Worm (Caenorhabditis elegans) whole organism, L1 larva: Measurements from ENCODE around the gene ceh-48.

Experiments used
- C34B4.2 ChIP-seq: sonication (generic microtip); optimal IDR thresholded peaks from 2 replicates; lab custom pipeline; 2017; ENCODE audit warnings: mild to moderate bottlenecking, missing genetic modification characterization, missing compliant biosample characterization
- F16B12.6 ChIP-seq: fragments of 150-350 bp; optimal IDR thresholded peaks from 2 replicates; lab custom pipeline; 2014; ENCODE audit warnings: missing biosample characterization, missing genetic modification characterization
- ceh-8 ChIP-seq: fragments of 200-800 bp; sonication (Bioruptor generic); optimal IDR thresholded peaks from 2 replicates; lab custom pipeline; 2018; ENCODE audit warnings: mild to moderate bottlenecking, missing genetic modification characterization, moderate library complexity, missing compliant biosample characterization
- ceh-88 ChIP-seq: fragments of 200-800 bp; sonication (Bioruptor generic); IDR thresholded peaks from 2 replicates; pipeline ENCODE4 v1.3.6; 2022; ENCODE audit warnings: missing genetic modification characterization, missing compliant biosample characterization
- ceh-90 ChIP-seq: sonication (generic microtip); optimal IDR thresholded peaks from 2 replicates; lab custom pipeline; 2016; ENCODE audit warnings: missing genetic modification characterization, missing compliant biosample characterization
- dpl-1 ChIP-seq, 3 experiments: fragments of 150-350 bp in 2 of 3; sonication (generic microtip) in 1 of 3; optimal IDR thresholded peaks; 2 replicates each; lab custom pipeline; 2014 to 2017; ENCODE audit warnings: missing biosample characterization in 3 of 3, missing genetic modification characterization in 3 of 3, missing genetic modification reagents in 3 of 3
- egl-13 ChIP-seq: sonication (generic microtip); optimal IDR thresholded peaks from 2 replicates; lab custom pipeline; 2016; ENCODE audit warnings: missing genotype, missing genetic modification reagents, missing genetic modification characterization, missing compliant biosample characterization
- elt-2 ChIP-seq: sonication (generic microtip); optimal IDR thresholded peaks from 2 replicates; lab custom pipeline; 2016; ENCODE audit warnings: missing genetic modification characterization, mild to moderate bottlenecking, inconsistent platforms, missing compliant biosample characterization, missing genetic modification reagents
- fkh-10 ChIP-seq: sonication (generic microtip); optimal IDR thresholded peaks from 2 replicates; lab custom pipeline; 2017; ENCODE audit warnings: missing biosample characterization, missing genetic modification reagents, missing genetic modification characterization
- fos-1 ChIP-seq: fragments of 150-350 bp; optimal IDR thresholded peaks from 2 replicates; lab custom pipeline; 2014; ENCODE audit warnings: missing biosample characterization, missing genetic modification characterization
- grh-1 ChIP-seq: fragments of 200-800 bp; sonication (Bioruptor generic); IDR thresholded peaks from 2 replicates; pipeline ENCODE4 v1.3.6; 2022; ENCODE audit warnings: missing genetic modification reagents, missing genetic modification characterization, missing compliant biosample characterization
- hlh-17 ChIP-seq: fragments of 200-800 bp; sonication (Bioruptor generic); optimal IDR thresholded peaks from 2 replicates; lab custom pipeline; 2018; ENCODE audit warnings: missing genetic modification characterization, mild to moderate bottlenecking, missing compliant biosample characterization, moderate library complexity, borderline replicate concordance
- isw-1 ChIP-seq: fragments of 200-800 bp; sonication (Bioruptor generic); IDR thresholded peaks from 2 replicates; pipeline ENCODE4 v1.3.6; 2022; ENCODE audit warnings: missing genetic modification characterization, missing compliant biosample characterization
- lin-13 ChIP-seq: fragments of 150-350 bp; optimal IDR thresholded peaks from 2 replicates; lab custom pipeline; 2014; ENCODE audit warnings: missing biosample characterization, missing genetic modification reagents, missing genetic modification characterization
- lin-14 ChIP-seq: fragments of 200-800 bp; sonication (Bioruptor generic); optimal IDR thresholded peaks from 2 replicates; lab custom pipeline; 2018; ENCODE audit warnings: mild to moderate bottlenecking, missing genetic modification characterization, moderate library complexity, missing compliant biosample characterization
- lin-15B ChIP-seq: fragments of 150-350 bp; sonication (generic microtip); optimal IDR thresholded peaks from 3 replicates; lab custom pipeline; 2014; ENCODE audit warnings: missing biosample characterization, missing genetic modification characterization
- lin-39 ChIP-seq: fragments of 150-350 bp; optimal IDR thresholded peaks from 2 replicates; lab custom pipeline; 2014; ENCODE audit warnings: missing biosample characterization, missing genetic modification reagents, missing genetic modification characterization
- mab-9 ChIP-seq: fragments of 200-800 bp; sonication (Bioruptor generic); IDR thresholded peaks from 2 replicates; pipeline ENCODE4 v1.3.6; 2022; ENCODE audit warnings: missing genetic modification reagents, missing genetic modification characterization, missing compliant biosample characterization
- mdl-1 ChIP-seq, 2 experiments: fragments of 150-350 bp; optimal IDR thresholded peaks; 2 replicates each; lab custom pipeline; 2014 to 2017; ENCODE audit warnings: missing biosample characterization in 2 of 2, missing genetic modification characterization in 2 of 2, inconsistent platforms in 1 of 2
- nhr-19 ChIP-seq: fragments of 200-800 bp; sonication (Bioruptor generic); conservative IDR thresholded peaks from 2 replicates; pipeline ENCODE4 v1.3.6; 2022; ENCODE audit warnings: missing genetic modification characterization, missing compliant biosample characterization
- nhr-237 ChIP-seq: fragments of 150-350 bp; optimal IDR thresholded peaks from 2 replicates; lab custom pipeline; 2014; ENCODE audit warnings: missing biosample characterization, missing genetic modification characterization
- nhr-28 ChIP-seq: fragments of 150-350 bp; optimal IDR thresholded peaks from 2 replicates; lab custom pipeline; 2014; ENCODE audit warnings: missing biosample characterization, missing genetic modification characterization
- nhr-47 ChIP-seq: sonication (generic microtip); optimal IDR thresholded peaks from 2 replicates; lab custom pipeline; 2016; ENCODE audit warnings: mild to moderate bottlenecking, missing genetic modification characterization, moderate library complexity, missing compliant biosample characterization
- nhr-76 ChIP-seq: sonication (generic microtip); optimal IDR thresholded peaks from 2 replicates; lab custom pipeline; 2017; ENCODE audit warnings: missing biosample characterization, missing genetic modification characterization
- nhr-77 ChIP-seq: fragments of 150-350 bp; optimal IDR thresholded peaks from 2 replicates; lab custom pipeline; 2014; ENCODE audit warnings: missing biosample characterization, missing genetic modification characterization
- nhr-85 ChIP-seq: sonication (generic microtip); peaks from one replicate; lab custom pipeline; 2016; ENCODE audit warnings: missing genetic modification characterization, inconsistent platforms, missing compliant biosample characterization
- nhr-90 ChIP-seq: sonication (generic microtip); optimal IDR thresholded peaks from 2 replicates; lab custom pipeline; 2016; ENCODE audit warnings: mild to moderate bottlenecking, missing genetic modification characterization, missing compliant biosample characterization; ENCODE audit not compliant: poor library complexity
- pax-3 ChIP-seq: fragments of 200-800 bp; sonication (Bioruptor generic); optimal IDR thresholded peaks from 2 replicates; lab custom pipeline; 2018; ENCODE audit warnings: mild to moderate bottlenecking, missing genetic modification characterization, moderate library complexity, missing compliant biosample characterization
- skn-1 ChIP-seq: fragments of 150-350 bp; optimal IDR thresholded peaks from 2 replicates; lab custom pipeline; 2014; ENCODE audit warnings: missing biosample characterization, missing genetic modification characterization
- snpc-4 ChIP-seq: fragments of 150-350 bp; optimal IDR thresholded peaks from 2 replicates; lab custom pipeline; 2014; ENCODE audit warnings: missing biosample characterization, missing genetic modification characterization
- snu-23 ChIP-seq: sonication (generic microtip); optimal IDR thresholded peaks from 2 replicates; lab custom pipeline; 2016; ENCODE audit warnings: missing genetic modification characterization, missing compliant biosample characterization
- sox-4 ChIP-seq: sonication (generic microtip); optimal IDR thresholded peaks from 2 replicates; lab custom pipeline; 2016; ENCODE audit warnings: missing genetic modification characterization, missing compliant biosample characterization
- sup-37 ChIP-seq: fragments of 200-800 bp; sonication (Bioruptor generic); optimal IDR thresholded peaks from 2 replicates; lab custom pipeline; 2018; ENCODE audit warnings: mild to moderate bottlenecking, missing genetic modification characterization, missing compliant biosample characterization
- swsn-7 ChIP-seq: sonication (generic microtip); optimal IDR thresholded peaks from 2 replicates; lab custom pipeline; 2016; ENCODE audit warnings: missing genetic modification characterization, missing compliant biosample characterization
- tbx-2 ChIP-seq: sonication (generic microtip); optimal IDR thresholded peaks from 2 replicates; lab custom pipeline; 2016; ENCODE audit warnings: missing genetic modification characterization, missing compliant biosample characterization
- tlp-1 ChIP-seq: fragments of 150-350 bp; optimal IDR thresholded peaks from 2 replicates; lab custom pipeline; 2014; ENCODE audit warnings: missing biosample characterization, missing genetic modification characterization
- unc-130 ChIP-seq: fragments of 150-350 bp; optimal IDR thresholded peaks from 2 replicates; lab custom pipeline; 2017; ENCODE audit warnings: missing biosample characterization, missing genetic modification characterization, inconsistent platforms
- unc-30 ChIP-seq: sonication (generic microtip); optimal IDR thresholded peaks from 2 replicates; lab custom pipeline; 2017; ENCODE audit warnings: missing biosample characterization, missing genetic modification characterization
- unc-62 ChIP-seq: fragments of 150-350 bp; optimal IDR thresholded peaks from 2 replicates; lab custom pipeline; 2014; ENCODE audit warnings: missing biosample characterization, missing genetic modification reagents, missing genetic modification characterization
- vab-15 ChIP-seq: sonication (generic microtip); optimal IDR thresholded peaks from 2 replicates; lab custom pipeline; 2017; ENCODE audit warnings: missing genotype, mild to moderate bottlenecking, missing genetic modification characterization, missing compliant biosample characterization
- xbp-1 ChIP-seq: sonication (generic microtip); optimal IDR thresholded peaks from 2 replicates; lab custom pipeline; 2016; ENCODE audit warnings: missing genetic modification characterization, missing compliant biosample characterization
- ztf-4 ChIP-seq: fragments of 150-350 bp; optimal IDR thresholded peaks from 2 replicates; lab custom pipeline; 2014; ENCODE audit warnings: missing biosample characterization, missing genetic modification characterization

Gene ceh-48

DNA sequence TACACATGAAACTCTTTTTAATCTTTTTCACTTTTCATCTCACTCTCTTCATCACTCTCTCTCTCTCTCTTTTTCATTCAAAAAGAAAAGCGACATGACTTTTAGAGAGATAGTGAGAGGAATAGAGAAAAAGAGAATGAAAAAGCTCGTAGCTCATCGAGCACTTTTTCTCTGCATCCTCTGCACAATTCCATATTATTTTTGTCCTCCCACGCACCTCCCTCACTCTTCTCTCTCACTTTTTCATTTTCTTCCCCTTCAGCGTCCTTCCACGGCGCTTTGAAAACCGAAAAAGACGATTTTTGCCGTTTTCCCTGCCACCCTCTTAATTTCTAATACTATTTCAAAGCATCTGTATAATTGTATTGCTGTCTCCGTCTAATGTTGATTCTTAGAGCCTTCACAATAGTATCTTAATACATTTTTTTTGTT lies 27.2 kb downstream of the ceh-48 start (continued):
- TF ChIP-seq mab-9 (GFP tag; lab: Robert Waterston, UW), result no peak; the same call in 1 of the 2 replicates
- peak; percentile 89 for TF ChIP-seq nhr-47 (tag; lab: Kevin White, UChicago)
- TF ChIP-seq mdl-1 (tag; optimal IDR thresholded peaks at IDR 0.05; lab: Kevin White, UChicago), result peak in 1 of 2 experiments; percentile 41
- TF ChIP-seq nhr-76 (tag; lab: Kevin White, UChicago), result no peak
- TF ChIP-seq ceh-90 (tag; lab: Kevin White, UChicago), result no peak
- TF ChIP-seq snpc-4 (tag; lab: Kevin White, UChicago), result no peak
- no peak for TF ChIP-seq grh-1 (GFP tag; lab: Robert Waterston, UW)
- TF ChIP-seq egl-13, result peak; percentile 90
- TF ChIP-seq swsn-7 (tag; lab: Kevin White, UChicago), result peak; percentile 90
- peak; percentile 74 for TF ChIP-seq xbp-1 (tag; lab: Kevin White, UChicago)
- TF ChIP-seq pax-3 (tag; lab: Kevin White, UChicago), result peak; percentile 31
- peak; percentile 19 for TF ChIP-seq ceh-8 (GFP tag; lab: Kevin White, UChicago)
- no peak for TF ChIP-seq unc-30 (tag; lab: Kevin White, UChicago)
- TF ChIP-seq C34B4.2 (tag; lab: Kevin White, UChicago), result no peak
- peak; percentile 69 for TF ChIP-seq nhr-90 (tag; lab: Kevin White, UChicago)
- TF ChIP-seq lin-39 (tag; lab: Kevin White, UChicago), result peak; percentile 61
- peak; percentile 33 for TF ChIP-seq sup-37 (GFP tag; lab: Kevin White, UChicago)
- no peak for TF ChIP-seq lin-15B (tag; lab: Kevin White, UChicago)
- TF ChIP-seq sox-4 (tag; lab: Kevin White, UChicago), result peak; percentile 18
- TF ChIP-seq skn-1, result peak; percentile 60
- TF ChIP-seq dpl-1 (GFP tag; optimal IDR thresholded peaks at IDR 0.05; lab: Kevin White, UChicago), result peak; percentile 36 to 52 (median 45)
- peak; percentile 58 for TF ChIP-seq fos-1 (tag; lab: Kevin White, UChicago)
- TF ChIP-seq ceh-88 (GFP tag; lab: Robert Waterston, UW), result peak; percentile 56; the same call in 1 of the 2 replicates
- peak; percentile 90 for TF ChIP-seq snu-23 (GFP tag; lab: Kevin White, UChicago)
- peak; percentile 91 for TF ChIP-seq tbx-2 (tag; lab: Kevin White, UChicago)
- peak; percentile 67 for TF ChIP-seq isw-1 (GFP tag; lab: Robert Waterston, UW)
- TF ChIP-seq unc-62 (GFP tag; lab: Kevin White, UChicago), result no peak
- no peak for TF ChIP-seq nhr-28 (tag; lab: Kevin White, UChicago)
- TF ChIP-seq nhr-237, result peak; percentile 34
- no peak for TF ChIP-seq hlh-17 (GFP tag; lab: Kevin White, UChicago)
- peak; percentile 69 for TF ChIP-seq nhr-85
- peak; percentile 75 for TF ChIP-seq nhr-77 (tag; lab: Kevin White, UChicago)
- TF ChIP-seq fkh-10 (GFP tag; lab: Kevin White, UChicago), result peak; percentile 94
- TF ChIP-seq unc-130 (tag; lab: Kevin White, UChicago), result no peak
- TF ChIP-seq lin-14 (GFP tag; lab: Kevin White, UChicago), result peak; percentile 99
- no peak for TF ChIP-seq vab-15 (tag; lab: Kevin White, UChicago)
- TF ChIP-seq tlp-1, result no peak
- peak; percentile 56 for TF ChIP-seq ztf-4 (tag; lab: Kevin White, UChicago)
- TF ChIP-seq lin-13 (GFP tag; lab: Kevin White, UChicago), result peak; percentile 58
- peak; percentile 92 for TF ChIP-seq elt-2 (tag; lab: Kevin White, UChicago)
- TF ChIP-seq F16B12.6, result no peak
- TF ChIP-seq nhr-19 (GFP tag; lab: Robert Waterston, UW), result peak; percentile 76
